Fruit fly (Drosophila melanogaster) whole organism: Measurements from ENCODE around the gene CG11109.

ENCODE experiments used
- CG8478 ChIP-seq: fragments of >200 bp; optimal IDR thresholded peaks from 2 replicates; lab custom pipeline; 2018; ENCODE audit warnings: inconsistent platforms
- usp ChIP-seq: fragments of >200 bp; optimal IDR thresholded peaks from 2 replicates; lab custom pipeline; 2017; ENCODE audit warnings: missing biosample characterization, missing genetic modification characterization, mixed read lengths

DNA sequence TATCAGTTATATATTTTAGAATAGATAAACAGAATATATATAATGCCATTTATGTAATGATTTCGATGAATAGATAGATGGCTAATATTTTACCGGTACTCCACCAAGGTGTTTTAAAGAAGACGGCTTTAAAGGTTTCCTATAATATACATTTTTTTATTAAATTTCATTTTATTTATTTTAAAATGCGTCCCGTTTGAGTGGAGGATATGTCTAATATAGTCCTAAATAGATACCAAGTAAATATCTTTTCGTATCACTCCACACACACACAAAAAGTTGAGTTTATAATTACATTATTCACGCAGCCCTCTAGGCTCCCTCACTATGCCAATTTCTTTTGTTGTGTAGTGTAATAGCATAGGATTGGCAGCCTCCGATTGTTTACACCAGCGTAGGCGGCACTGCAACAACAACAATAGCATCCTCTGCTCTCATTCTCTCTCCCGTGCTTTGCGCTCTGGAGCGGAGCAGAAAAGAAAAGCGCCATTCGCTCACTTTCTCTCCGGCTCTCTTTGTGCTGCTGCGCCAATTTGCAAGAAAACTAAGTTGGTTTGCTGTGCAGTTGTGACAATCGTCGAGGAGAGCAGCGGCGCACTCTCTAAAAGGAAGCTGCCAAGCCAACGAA is 38.0 kb downstream of the CG11109 start, which contains the start of gene CG12768:
- TF ChIP-seq usp (no peak), CG8478 (no peak)
